Worm (Caenorhabditis elegans) whole organism, L1 larva: ENCODE results near the gene M195.2.

ENCODE experiments used
- C04F5.9 ChIP-seq: sonication (generic microtip); optimal IDR thresholded peaks from 2 replicates; lab custom pipeline; 2016; ENCODE audit warnings: missing genetic modification characterization, missing compliant biosample characterization
- C16A3.4 ChIP-seq: fragments of 150-350 bp; optimal IDR thresholded peaks from 2 replicates; lab custom pipeline; 2014; ENCODE audit warnings: missing biosample characterization, missing genetic modification characterization
- C34B4.2 ChIP-seq: sonication (generic microtip); optimal IDR thresholded peaks from 2 replicates; lab custom pipeline; 2017; ENCODE audit warnings: mild to moderate bottlenecking, missing genetic modification characterization, missing compliant biosample characterization
- F16B12.6 ChIP-seq: fragments of 150-350 bp; optimal IDR thresholded peaks from 2 replicates; lab custom pipeline; 2014; ENCODE audit warnings: missing biosample characterization, missing genetic modification characterization
- alr-1 ChIP-seq: fragments of 200-800 bp; sonication (Bioruptor generic); optimal IDR thresholded peaks from 2 replicates; lab custom pipeline; 2018; ENCODE audit warnings: borderline replicate concordance, mild to moderate bottlenecking, missing genetic modification characterization, missing compliant biosample characterization
- ama-1 ChIP-seq: fragments of 150-350 bp; optimal IDR thresholded peaks from 2 replicates; lab custom pipeline; 2014
- ceh-63 ChIP-seq: fragments of 200-800 bp; sonication (Bioruptor generic); optimal IDR thresholded peaks from 2 replicates; lab custom pipeline; 2018; ENCODE audit warnings: mild to moderate bottlenecking, missing genetic modification characterization, missing compliant biosample characterization
- ceh-88 ChIP-seq: fragments of 200-800 bp; sonication (Bioruptor generic); IDR thresholded peaks from 2 replicates; pipeline ENCODE4 v1.3.6; 2022; ENCODE audit warnings: missing genetic modification characterization, missing compliant biosample characterization
- ceh-90 ChIP-seq: sonication (generic microtip); optimal IDR thresholded peaks from 2 replicates; lab custom pipeline; 2016; ENCODE audit warnings: missing genetic modification characterization, missing compliant biosample characterization
- ces-1 ChIP-seq: fragments of 150-350 bp; optimal IDR thresholded peaks from 2 replicates; lab custom pipeline; 2014; ENCODE audit warnings: missing biosample characterization, missing genetic modification reagents, missing genetic modification characterization
- dsc-1 ChIP-seq: sonication (generic microtip); optimal IDR thresholded peaks from 2 replicates; lab custom pipeline; 2016; ENCODE audit warnings: mild to moderate bottlenecking, missing genetic modification characterization, missing compliant biosample characterization
- egl-13 ChIP-seq: sonication (generic microtip); optimal IDR thresholded peaks from 2 replicates; lab custom pipeline; 2016; ENCODE audit warnings: missing genotype, missing genetic modification reagents, missing genetic modification characterization, missing compliant biosample characterization
- egl-27 ChIP-seq, 2 experiments: fragments of 150-350 bp in 1 of 2; sonication (generic microtip); optimal IDR thresholded peaks; 3 replicates each; lab custom pipeline; 2017 to 2018; ENCODE audit warnings: missing biosample characterization in 2 of 2, missing genetic modification characterization in 2 of 2, missing genetic modification reagents in 2 of 2
- elt-2 ChIP-seq: sonication (generic microtip); optimal IDR thresholded peaks from 2 replicates; lab custom pipeline; 2016; ENCODE audit warnings: missing genetic modification characterization, mild to moderate bottlenecking, inconsistent platforms, missing compliant biosample characterization, missing genetic modification reagents
- elt-3 ChIP-seq, 6 experiments: fragments of 150-350 bp in 1 of 6; sonication (generic microtip); optimal IDR thresholded peaks; 2 replicates each; lab custom pipeline; 2017 to 2018; ENCODE audit warnings: missing biosample characterization in 6 of 6, missing genetic modification characterization in 6 of 6, inconsistent platforms in 1 of 6
- fkh-10 ChIP-seq: sonication (generic microtip); optimal IDR thresholded peaks from 2 replicates; lab custom pipeline; 2017; ENCODE audit warnings: missing biosample characterization, missing genetic modification reagents, missing genetic modification characterization
- fkh-8 ChIP-seq: sonication (generic microtip); optimal IDR thresholded peaks from 2 replicates; lab custom pipeline; 2016; ENCODE audit warnings: mild to moderate bottlenecking, missing genetic modification characterization, missing compliant biosample characterization
- fos-1 ChIP-seq: fragments of 150-350 bp; optimal IDR thresholded peaks from 2 replicates; lab custom pipeline; 2014; ENCODE audit warnings: missing biosample characterization, missing genetic modification characterization
- hlh-4 ChIP-seq: sonication (generic microtip); optimal IDR thresholded peaks from 2 replicates; lab custom pipeline; 2016; ENCODE audit warnings: mild to moderate bottlenecking, missing genetic modification characterization, missing compliant biosample characterization
- irx-1 ChIP-seq: sonication (generic microtip); optimal IDR thresholded peaks from 2 replicates; lab custom pipeline; 2016; ENCODE audit warnings: missing genetic modification characterization, missing compliant biosample characterization
- isw-1 ChIP-seq: fragments of 200-800 bp; sonication (Bioruptor generic); IDR thresholded peaks from 2 replicates; pipeline ENCODE4 v1.3.6; 2022; ENCODE audit warnings: missing genetic modification characterization, missing compliant biosample characterization
- jun-1 ChIP-seq: fragments of 150-350 bp; optimal IDR thresholded peaks from 2 replicates; lab custom pipeline; 2014; ENCODE audit warnings: missing biosample characterization, missing genetic modification reagents, missing genetic modification characterization
- lin-14 ChIP-seq: fragments of 200-800 bp; sonication (Bioruptor generic); optimal IDR thresholded peaks from 2 replicates; lab custom pipeline; 2018; ENCODE audit warnings: mild to moderate bottlenecking, missing genetic modification characterization, moderate library complexity, missing compliant biosample characterization
- lin-39 ChIP-seq: fragments of 150-350 bp; optimal IDR thresholded peaks from 2 replicates; lab custom pipeline; 2014; ENCODE audit warnings: missing biosample characterization, missing genetic modification reagents, missing genetic modification characterization
- lir-3 ChIP-seq: sonication (generic microtip); optimal IDR thresholded peaks from 2 replicates; lab custom pipeline; 2016; ENCODE audit warnings: mild to moderate bottlenecking, missing genetic modification characterization, moderate library complexity, missing compliant biosample characterization; ENCODE audit not compliant: poor library complexity
- mab-9 ChIP-seq: fragments of 200-800 bp; sonication (Bioruptor generic); IDR thresholded peaks from 2 replicates; pipeline ENCODE4 v1.3.6; 2022; ENCODE audit warnings: missing genetic modification reagents, missing genetic modification characterization, missing compliant biosample characterization
- mef-2 ChIP-seq: fragments of 150-350 bp; optimal IDR thresholded peaks from 2 replicates; lab custom pipeline; 2014; ENCODE audit warnings: missing biosample characterization, missing genetic modification characterization
- nhr-19 ChIP-seq: fragments of 200-800 bp; sonication (Bioruptor generic); conservative IDR thresholded peaks from 2 replicates; pipeline ENCODE4 v1.3.6; 2022; ENCODE audit warnings: missing genetic modification characterization, missing compliant biosample characterization
- nhr-20 ChIP-seq: sonication (generic microtip); optimal IDR thresholded peaks from 2 replicates; lab custom pipeline; 2016; ENCODE audit warnings: mild to moderate bottlenecking, missing genetic modification characterization, missing compliant biosample characterization
- nhr-237 ChIP-seq: fragments of 150-350 bp; optimal IDR thresholded peaks from 2 replicates; lab custom pipeline; 2014; ENCODE audit warnings: missing biosample characterization, missing genetic modification characterization
- nhr-28 ChIP-seq: fragments of 150-350 bp; optimal IDR thresholded peaks from 2 replicates; lab custom pipeline; 2014; ENCODE audit warnings: missing biosample characterization, missing genetic modification characterization
- nhr-71 ChIP-seq: sonication (generic microtip); optimal IDR thresholded peaks from 2 replicates; lab custom pipeline; 2016; ENCODE audit warnings: mild to moderate bottlenecking, missing genetic modification characterization, moderate library complexity, missing compliant biosample characterization
- nhr-84 ChIP-seq: sonication (generic microtip); optimal IDR thresholded peaks from 2 replicates; lab custom pipeline; 2017; ENCODE audit warnings: missing biosample characterization, missing genetic modification characterization
- nhr-85 ChIP-seq: sonication (generic microtip); peaks from one replicate; lab custom pipeline; 2016; ENCODE audit warnings: missing genetic modification characterization, inconsistent platforms, missing compliant biosample characterization
- nhr-90 ChIP-seq: sonication (generic microtip); optimal IDR thresholded peaks from 2 replicates; lab custom pipeline; 2016; ENCODE audit warnings: mild to moderate bottlenecking, missing genetic modification characterization, missing compliant biosample characterization; ENCODE audit not compliant: poor library complexity
- pqm-1 ChIP-seq: sonication (generic microtip); optimal IDR thresholded peaks from 3 replicates; lab custom pipeline; 2017; ENCODE audit warnings: missing biosample characterization, missing genetic modification characterization
- rnt-1 ChIP-seq: sonication (generic microtip); optimal IDR thresholded peaks from 2 replicates; lab custom pipeline; 2016; ENCODE audit warnings: mild to moderate bottlenecking, missing genetic modification characterization, moderate library complexity, missing compliant biosample characterization
- skn-1 ChIP-seq: fragments of 150-350 bp; optimal IDR thresholded peaks from 2 replicates; lab custom pipeline; 2014; ENCODE audit warnings: missing biosample characterization, missing genetic modification characterization
- snu-23 ChIP-seq: sonication (generic microtip); optimal IDR thresholded peaks from 2 replicates; lab custom pipeline; 2016; ENCODE audit warnings: missing genetic modification characterization, missing compliant biosample characterization
- sox-4 ChIP-seq: sonication (generic microtip); optimal IDR thresholded peaks from 2 replicates; lab custom pipeline; 2016; ENCODE audit warnings: missing genetic modification characterization, missing compliant biosample characterization
- sup-37 ChIP-seq: fragments of 200-800 bp; sonication (Bioruptor generic); optimal IDR thresholded peaks from 2 replicates; lab custom pipeline; 2018; ENCODE audit warnings: mild to moderate bottlenecking, missing genetic modification characterization, missing compliant biosample characterization
- tlp-1 ChIP-seq: fragments of 150-350 bp; optimal IDR thresholded peaks from 2 replicates; lab custom pipeline; 2014; ENCODE audit warnings: missing biosample characterization, missing genetic modification characterization
- unc-98 ChIP-seq: fragments of 200-800 bp; sonication (Bioruptor generic); IDR thresholded peaks from 2 replicates; pipeline ENCODE4 v1.3.6; 2022; ENCODE audit warnings: missing genetic modification characterization, missing compliant biosample characterization
- vab-15 ChIP-seq: sonication (generic microtip); optimal IDR thresholded peaks from 2 replicates; lab custom pipeline; 2017; ENCODE audit warnings: missing genotype, mild to moderate bottlenecking, missing genetic modification characterization, missing compliant biosample characterization
- xbp-1 ChIP-seq: sonication (generic microtip); optimal IDR thresholded peaks from 2 replicates; lab custom pipeline; 2016; ENCODE audit warnings: missing genetic modification characterization, missing compliant biosample characterization
- zag-1 ChIP-seq: fragments of 150-350 bp; optimal IDR thresholded peaks from 2 replicates; lab custom pipeline; 2014; ENCODE audit warnings: missing biosample characterization, missing genetic modification characterization
- ztf-11 ChIP-seq, 2 experiments: sonication (generic microtip); optimal IDR thresholded peaks; 2 replicates each; lab custom pipeline; 2016 to 2017; ENCODE audit warnings: missing genetic modification characterization in 2 of 2, missing biosample characterization in 1 of 2, missing compliant biosample characterization in 1 of 2

The M195.2 gene

DNA sequence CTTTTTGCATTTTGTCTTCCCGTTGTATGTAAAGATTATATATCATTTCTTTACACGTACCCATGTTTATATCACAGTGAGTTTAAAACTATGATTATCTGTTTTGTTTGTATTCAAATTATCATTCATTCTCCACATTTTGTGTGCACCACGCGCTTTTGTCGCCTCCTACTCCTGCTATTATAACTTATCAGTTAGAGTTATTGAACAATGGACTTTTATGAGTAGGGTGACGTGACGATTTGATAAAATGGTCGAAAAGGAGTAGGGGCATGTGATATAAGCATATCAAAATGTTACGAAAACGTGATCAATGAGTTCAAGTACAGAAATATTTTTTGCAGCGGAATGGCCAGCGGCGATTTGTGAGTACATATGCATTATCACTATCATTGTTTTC is 22.3 kb downstream of the M195.2 start (continued):
- TF ChIP-seq rnt-1 (tag; lab: Kevin White, UChicago) (no peak), egl-27 (tag; optimal IDR thresholded peaks at IDR 0.05; lab: Kevin White, UChicago) (no peak), ama-1 (lab: Kevin White, UChicago) (no peak), ztf-11 (tag; optimal IDR thresholded peaks at IDR 0.05; lab: Kevin White, UChicago) (no peak), skn-1 (tag; lab: Kevin White, UChicago) (no peak), C34B4.2 (tag; lab: Kevin White, UChicago) (no peak), nhr-237 (tag; lab: Kevin White, UChicago) (no peak), fkh-8 (no peak), C16A3.4 (tag; lab: Kevin White, UChicago) (no peak), jun-1 (peak; percentile 74), C04F5.9 (tag; lab: Kevin White, UChicago) (no peak), nhr-71 (peak; percentile 68), lin-14 (GFP tag; lab: Kevin White, UChicago) (peak; percentile 33), nhr-20 (tag; lab: Kevin White, UChicago) (peak; percentile 78), hlh-4 (tag; lab: Kevin White, UChicago) (no peak), nhr-19 (GFP tag; lab: Robert Waterston, UW) (peak; percentile 38), elt-3 (tag; optimal IDR thresholded peaks at IDR 0.05; lab: Kevin White, UChicago) (no peak), fkh-10 (GFP tag; lab: Kevin White, UChicago) (no peak), nhr-85 (tag; lab: Kevin White, UChicago) (no peak), ceh-63 (GFP tag; lab: Kevin White, UChicago) (no peak), ceh-90 (tag; lab: Kevin White, UChicago) (no peak), pqm-1 (tag; lab: Kevin White, UChicago) (peak; percentile 79), alr-1 (tag; lab: Kevin White, UChicago) (no peak), sup-37 (GFP tag; lab: Kevin White, UChicago) (no peak), isw-1 (GFP tag; lab: Robert Waterston, UW) (no peak), elt-2 (tag; lab: Kevin White, UChicago) (peak; percentile 99), nhr-28 (tag; lab: Kevin White, UChicago) (no peak), ces-1 (GFP tag; lab: Kevin White, UChicago) (no peak), xbp-1 (tag; lab: Kevin White, UChicago) (no peak), lir-3 (tag; lab: Kevin White, UChicago) (no peak), unc-98 (no peak), ceh-88 (no peak), nhr-90 (tag; lab: Kevin White, UChicago) (peak; percentile 59), mab-9 (no peak), egl-13 (peak; percentile 69), mef-2 (no peak), sox-4 (tag; lab: Kevin White, UChicago) (no peak), dsc-1 (tag; lab: Kevin White, UChicago) (no peak), irx-1 (tag; lab: Kevin White, UChicago) (no peak), nhr-84 (tag; lab: Kevin White, UChicago) (no peak), tlp-1 (peak; percentile 2), snu-23 (GFP tag; lab: Kevin White, UChicago) (no peak), zag-1 (tag; lab: Kevin White, UChicago) (no peak), lin-39 (tag; lab: Kevin White, UChicago) (no peak), F16B12.6 (tag; lab: Kevin White, UChicago) (no peak), vab-15 (no peak), fos-1 (tag; lab: Kevin White, UChicago) (no peak)
